Fruit fly (Drosophila melanogaster): ENCODE results near the gene CG2310.
A peak's percentile ranks its signal among the peaks of the same experiment; 100 is the strongest.

The CG2310 gene

DNA sequence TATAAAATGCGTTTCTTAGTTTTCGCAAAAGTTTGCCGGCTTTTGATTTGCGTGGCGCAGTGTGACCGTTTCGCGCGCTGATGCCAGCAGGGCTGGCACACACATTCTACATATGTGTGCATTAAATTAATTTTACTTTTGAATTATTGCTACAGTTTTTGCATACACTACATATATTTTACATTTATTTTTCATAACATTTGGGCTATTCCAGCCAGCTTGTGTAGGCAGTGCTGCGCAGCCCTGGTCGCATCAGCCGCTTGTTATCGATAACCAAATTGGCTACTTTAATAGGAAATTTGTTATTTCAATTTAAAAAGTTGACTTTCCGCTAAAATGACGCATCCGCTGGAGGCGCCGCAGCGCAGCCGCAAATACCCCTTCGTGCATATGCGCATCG is 4.1 kb downstream of the CG2310 start, which contains the start of the genes CG2321 and CG2006 (continued):
- no peak for TF ChIP-seq CG12769 (tag; optimal IDR thresholded peaks at IDR 0.05)
- TF ChIP-seq CG5953 (GFP tag; IDR thresholded peaks at IDR 0.05), result 0 out of 2 replicates have a peak, but pooled peaks have one; percentile 4
- TF ChIP-seq ken (GFP tag; IDR thresholded peaks at IDR 0.05), result 0 out of 3 replicates have a peak, but pooled peaks have one; percentile 59
- TF ChIP-seq nau (GFP tag; optimal IDR thresholded peaks at IDR 0.05), result no peak
- TF ChIP-seq Camta (GFP tag; optimal IDR thresholded peaks at IDR 0.05), result peak; percentile 19
- TF ChIP-seq Fer1 (GFP tag; optimal IDR thresholded peaks at IDR 0.05), result peak; percentile 65
- TF ChIP-seq CG30403 (GFP tag; optimal IDR thresholded peaks at IDR 0.05), result peak; percentile 76
- no peak for TF ChIP-seq chm (GFP tag; IDR thresholded peaks at IDR 0.05)
- no peak for TF ChIP-seq CG43689 (GFP tag; IDR thresholded peaks at IDR 0.05)
- no peak for TF ChIP-seq oc (tag; optimal IDR thresholded peaks at IDR 0.05)
- TF ChIP-seq dan (GFP tag; IDR thresholded peaks at IDR 0.05), result 0 out of 2 replicates have a peak, but pooled peaks have one; percentile 45
- TF ChIP-seq zen (tag; optimal IDR thresholded peaks at IDR 0.05), result peak; percentile 74
- TF ChIP-seq Rx (GFP tag; IDR thresholded peaks at IDR 0.05), result no peak; the same call in 1 of the 2 replicates
- peak; percentile 2 for TF ChIP-seq CG4820 (GFP tag; optimal IDR thresholded peaks at IDR 0.05)
- no peak for TF ChIP-seq CG14965 (GFP tag; optimal IDR thresholded peaks at IDR 0.05; ENCODE audit: borderline replicate concordance)
- TF ChIP-seq sqz (GFP tag; optimal IDR thresholded peaks at IDR 0.05), result no peak
- TF ChIP-seq ci (GFP tag; IDR thresholded peaks at IDR 0.05), result peak; percentile 59; the same call in 2 of the 3 replicates
- TF ChIP-seq CG3281 (GFP tag; optimal IDR thresholded peaks at IDR 0.05), result peak; percentile 51
- TF ChIP-seq CG6683 (GFP tag; optimal IDR thresholded peaks at IDR 0.05), result no peak
- no peak for TF ChIP-seq Hr39 (optimal IDR thresholded peaks at IDR 0.05)
- TF ChIP-seq CG17361 (GFP tag; IDR thresholded peaks at IDR 0.05), result peak; percentile 47; the same call in 2 of the 3 replicates
- peak; percentile 78 for TF ChIP-seq Sin3A (optimal IDR thresholded peaks at IDR 0.05)
- peak; percentile 40; the same call in 2 of the 3 replicates for TF ChIP-seq CG14050 (GFP tag; IDR thresholded peaks at IDR 0.05)
- no peak for TF ChIP-seq psq (GFP tag; optimal IDR thresholded peaks at IDR 0.05)
- TF ChIP-seq tin (GFP tag; optimal IDR thresholded peaks at IDR 0.05), result peak; percentile 68
- TF ChIP-seq Spps (tag; optimal IDR thresholded peaks at IDR 0.05), result no peak
- TF ChIP-seq sug (tag; optimal IDR thresholded peaks at IDR 0.05), result peak; percentile 73
- TF ChIP-seq nerfin-1 (tag; optimal IDR thresholded peaks at IDR 0.05), result peak; percentile 30
- peak; percentile 97 for TF ChIP-seq stwl (tag; optimal IDR thresholded peaks at IDR 0.05)
- TF ChIP-seq Atf-2 (GFP tag; optimal IDR thresholded peaks at IDR 0.05), result peak; percentile 30
- no peak for TF ChIP-seq ab (GFP tag; optimal IDR thresholded peaks at IDR 0.05)
- TF ChIP-seq gt (GFP tag; IDR thresholded peaks at IDR 0.05), result no peak
- no peak for TF ChIP-seq BtbVII (GFP tag; optimal IDR thresholded peaks at IDR 0.05)
- peak; percentile 99 for TF ChIP-seq MBD-R2 (GFP tag; IDR thresholded peaks at IDR 0.05)
- TF ChIP-seq ro (GFP tag; IDR thresholded peaks at IDR 0.05), result no peak
- no peak for TF ChIP-seq CG3838 (GFP tag; optimal IDR thresholded peaks at IDR 0.05)
- TF ChIP-seq al (GFP tag; IDR thresholded peaks at IDR 0.05), result peak; percentile 41; the same call in 1 of the 2 replicates
- TF ChIP-seq CG17359 (tag; optimal IDR thresholded peaks at IDR 0.05), result peak; percentile 1
- no peak for TF ChIP-seq CG16863 (GFP tag; optimal IDR thresholded peaks at IDR 0.05)
- peak; percentile 50 for TF ChIP-seq CG9876 (GFP tag; optimal IDR thresholded peaks at IDR 0.05)
- TF ChIP-seq CG10147 (GFP tag; optimal IDR thresholded peaks at IDR 0.05), result peak; percentile 37
- TF ChIP-seq shn (GFP tag; optimal IDR thresholded peaks at IDR 0.05), result peak; percentile 13
- TF ChIP-seq CG4360 (GFP tag; IDR thresholded peaks at IDR 0.05), result no peak
- no peak for TF ChIP-seq D19A (tag; optimal IDR thresholded peaks at IDR 0.05)
- TF ChIP-seq pfk (GFP tag; optimal IDR thresholded peaks at IDR 0.05), result no peak
- TF ChIP-seq MTF-1 (GFP tag; optimal IDR thresholded peaks at IDR 0.05; ENCODE audit: borderline replicate concordance), result no peak
- TF ChIP-seq tap (tag; optimal IDR thresholded peaks at IDR 0.05), result no peak
- TF ChIP-seq kni (GFP tag; optimal IDR thresholded peaks at IDR 0.05), result no peak
- TF ChIP-seq hbn (GFP tag; IDR thresholded peaks at IDR 0.05; ENCODE audit: partially characterized antibody), result peak; percentile 65
- TF ChIP-seq br (optimal IDR thresholded peaks at IDR 0.05), result no peak
- TF ChIP-seq caup (GFP tag; optimal IDR thresholded peaks at IDR 0.05; ENCODE audit: severe bottlenecking), result peak; percentile 41
- no peak for TF ChIP-seq Oli (tag; optimal IDR thresholded peaks at IDR 0.05)
